Worm (Caenorhabditis elegans): Measurements from ENCODE around the gene F14H3.6.

Gene F14H3.6

ce11 chrV:16041925-16042742 is 16.6 kb downstream of the F14H3.6 start, which contains the start of the genes his-2 and his-1:
Gene his-2, minus strand, starts transcription at chrV:16042283.
Gene his-1, plus strand, starts transcription at chrV:16042520.
- TF ChIP-seq ref-2 (tag; optimal IDR thresholded peaks at IDR 0.05) (peak; percentile 22), ama-1 (optimal IDR thresholded peaks at IDR 0.05) (peak; percentile 73)

- TF ChIP-seq ttx-3 (tag; optimal IDR thresholded peaks at IDR 0.05) (no peak), dve-1 (tag; optimal IDR thresholded peaks at IDR 0.05) (no peak), T23F11.4 (GFP tag; optimal IDR thresholded peaks at IDR 0.05) (no peak), madf-2 (tag; optimal IDR thresholded peaks at IDR 0.05) (no peak), ceh-6 (GFP tag; optimal IDR thresholded peaks at IDR 0.05) (no peak), ceh-24 (tag; optimal IDR thresholded peaks at IDR 0.05) (no peak), pha-4 (tag; optimal IDR thresholded peaks at IDR 0.05) (no peak), zip-5 (tag; optimal IDR thresholded peaks at IDR 0.05) (no peak), pat-9 (tag; optimal IDR thresholded peaks at IDR 0.05) (no peak), eyg-1 (tag; optimal IDR thresholded peaks at IDR 0.05) (no peak)
These were observed 17.3 kb downstream of the F14H3.6 start for ce11 chrV:16041412-16041811.

ce11 chrV:16040140-16040827 is 18.4 kb downstream of the F14H3.6 start, which contains the start of the genes his-4 and his-3:
Gene his-4, minus strand, starts transcription at chrV:16040515.
Gene his-3, plus strand, starts transcription at chrV:16040808.
- TF ChIP-seq dve-1 (tag; optimal IDR thresholded peaks at IDR 0.05): peak; percentile 37
- TF ChIP-seq ztf-16 (tag; optimal IDR thresholded peaks at IDR 0.05): peak; percentile 17
- peak; percentile 66 for TF ChIP-seq ref-2 (tag; optimal IDR thresholded peaks at IDR 0.05)
- TF ChIP-seq ceh-34 (tag; optimal IDR thresholded peaks at IDR 0.05): peak; percentile 38
- peak; percentile 11 for TF ChIP-seq tbx-7 (tag; optimal IDR thresholded peaks at IDR 0.05)
- peak; percentile 36 for TF ChIP-seq nfya-1 (tag; optimal IDR thresholded peaks at IDR 0.05)
- peak; percentile 24 for TF ChIP-seq elt-2 (tag; optimal IDR thresholded peaks at IDR 0.05)
- peak; percentile 63 for TF ChIP-seq ceh-31 (tag; optimal IDR thresholded peaks at IDR 0.05)
- TF ChIP-seq tbx-2 (tag; optimal IDR thresholded peaks at IDR 0.05): peak; percentile 60

- TF ChIP-seq hlh-8 (tag; optimal IDR thresholded peaks at IDR 0.05): no peak
- TF ChIP-seq nhr-232 (tag; optimal IDR thresholded peaks at IDR 0.05): no peak
- no peak for TF ChIP-seq elt-2 (tag; optimal IDR thresholded peaks at IDR 0.05)
- TF ChIP-seq hlh-15 (tag; optimal IDR thresholded peaks at IDR 0.05): no peak
- TF ChIP-seq ceh-2 (tag; optimal IDR thresholded peaks at IDR 0.05): no peak
- TF ChIP-seq ceh-18 (tag; optimal IDR thresholded peaks at IDR 0.05): no peak
- TF ChIP-seq sdc-2 (tag; optimal IDR thresholded peaks at IDR 0.05): no peak
- TF ChIP-seq K09A11.1 (tag; optimal IDR thresholded peaks at IDR 0.05; ENCODE audit: insufficient read depth): no peak
- TF ChIP-seq tbx-7 (tag; optimal IDR thresholded peaks at IDR 0.05): no peak
- no peak for TF ChIP-seq pros-1 (tag; optimal IDR thresholded peaks at IDR 0.05)
- no peak for TF ChIP-seq ceh-9 (tag; optimal IDR thresholded peaks at IDR 0.05)
- no peak for TF ChIP-seq pag-3 (tag; optimal IDR thresholded peaks at IDR 0.05; ENCODE audit: borderline replicate concordance)
- no peak for TF ChIP-seq ref-2 (tag; optimal IDR thresholded peaks at IDR 0.05)
- TF ChIP-seq fkh-10 (GFP tag; optimal IDR thresholded peaks at IDR 0.05): no peak
- TF ChIP-seq tbx-2 (tag; optimal IDR thresholded peaks at IDR 0.05): no peak
- no peak for TF ChIP-seq ceh-22 (tag; optimal IDR thresholded peaks at IDR 0.05)
- TF ChIP-seq hlh-30 (tag; optimal IDR thresholded peaks at IDR 0.05; ENCODE audit: insufficient read depth): no peak
These were observed 22.5 kb downstream of the F14H3.6 start, which contains the start of gene T10C6.10 for ce11 chrV:16036166-16036565. Gene T10C6.10, plus strand, starts transcription at chrV:16036413.

- TF ChIP-seq K02D7.2 (tag; optimal IDR thresholded peaks at IDR 0.05): no peak
- no peak for TF ChIP-seq gmeb-2 (tag; optimal IDR thresholded peaks at IDR 0.05)
- TF ChIP-seq ama-1 (optimal IDR thresholded peaks at IDR 0.05): no peak
These were observed 25.2 kb downstream of the F14H3.6 start for ce11 chrV:16033491-16033890.

Data from whole organism, late embryonic.